Fruit fly (Drosophila melanogaster) whole organism, embryonic: ENCODE data around the gene Top3alpha.

Source experiments
- CG12071 ChIP-seq: fragments of 200-800 bp; sonication (Bioruptor generic); optimal IDR thresholded peaks from 3 replicates; lab custom pipeline; 2018; ENCODE audit warnings: missing biosample characterization, mild to moderate bottlenecking, missing genetic modification characterization
- CG12942 ChIP-seq: fragments of 200-800 bp; sonication (Bioruptor generic); optimal IDR thresholded peaks from 3 replicates; lab custom pipeline; 2016; ENCODE audit warnings: missing biosample characterization, missing genetic modification characterization
- CG13287 ChIP-seq: fragments of 200-800 bp; sonication (Bioruptor generic); IDR thresholded peaks from 2 replicates; pipeline ENCODE4 v1.3.6; 2022; ENCODE audit warnings: missing biosample characterization, missing genetic modification characterization; ENCODE audit not compliant: partially characterized antibody
- CG14710 ChIP-seq: fragments of 200-800 bp; sonication (Bioruptor generic); optimal IDR thresholded peaks from 3 replicates; lab custom pipeline; 2019; ENCODE audit warnings: missing biosample characterization, mild to moderate bottlenecking, missing genetic modification characterization, moderate library complexity
- CG15696 ChIP-seq: fragments of 200-800 bp; sonication (Bioruptor generic); optimal IDR thresholded peaks from 2 replicates; lab custom pipeline; 2019; ENCODE audit warnings: missing biosample characterization, mild to moderate bottlenecking, missing genetic modification characterization, moderate library complexity
- CG2120 ChIP-seq: fragments of 200-800 bp; sonication (Bioruptor generic); optimal IDR thresholded peaks from 3 replicates; lab custom pipeline; 2016; ENCODE audit warnings: missing biosample characterization, missing genetic modification characterization
- CG31441 ChIP-seq: fragments of 200-800 bp; sonication (Bioruptor generic); IDR thresholded peaks from 2 replicates; pipeline ENCODE4 v1.3.6; 2022; ENCODE audit warnings: missing biosample characterization, missing genetic modification characterization
- CG6175 ChIP-seq: fragments of 200-800 bp; sonication (Bioruptor generic); IDR thresholded peaks from 3 replicates; pipeline ENCODE4 v1.3.6; 2022; ENCODE audit warnings: missing biosample characterization, missing genetic modification characterization
- CG6683 ChIP-seq: fragments of 200-800 bp; sonication (Bioruptor generic); optimal IDR thresholded peaks from 2 replicates; lab custom pipeline; 2017; ENCODE audit warnings: missing biosample characterization, mild to moderate bottlenecking, missing genetic modification characterization, missing genetic modification reagents
- CG6689 ChIP-seq: fragments of 200-800 bp; sonication (Bioruptor generic); IDR thresholded peaks from 2 replicates; pipeline ENCODE4 v1.3.6; 2022; ENCODE audit warnings: missing biosample characterization, missing genetic modification characterization
- CG6765 ChIP-seq: fragments of 200-800 bp; sonication (Bioruptor generic); optimal IDR thresholded peaks from 3 replicates; lab custom pipeline; 2017; ENCODE audit warnings: missing biosample characterization, mild to moderate bottlenecking, missing genetic modification characterization
- CG7963 ChIP-seq: fragments of 200-800 bp; sonication (Bioruptor generic); IDR thresholded peaks from 3 replicates; pipeline ENCODE4 v1.3.6; 2022; ENCODE audit warnings: missing biosample characterization, missing genetic modification characterization; ENCODE audit not compliant: partially characterized antibody
- Ets65A ChIP-seq: fragments of 200-800 bp; sonication (Bioruptor generic); peaks from one replicate; lab custom pipeline; 2016; ENCODE audit warnings: missing biosample characterization, missing genetic modification characterization
- GATAe ChIP-seq: fragments of 200-800 bp; sonication (Bioruptor generic); conservative IDR thresholded peaks from 2 replicates; pipeline ENCODE4 v1.3.6; 2022; ENCODE audit warnings: missing biosample characterization, missing genetic modification characterization
- H15 ChIP-seq: fragments of 200-800 bp; sonication (Bioruptor generic); IDR thresholded peaks from 3 replicates; pipeline ENCODE4 v1.3.6; 2022; ENCODE audit warnings: missing biosample characterization, missing genetic modification characterization
- HLH3B ChIP-seq: fragments of 200-800 bp; sonication (Bioruptor generic); IDR thresholded peaks from 2 replicates; pipeline ENCODE4 v1.3.6; 2022; ENCODE audit warnings: missing biosample characterization, missing genetic modification characterization
- HLH4C ChIP-seq: fragments of 200-800 bp; sonication (Bioruptor generic); IDR thresholded peaks from 3 replicates; pipeline ENCODE4 v1.3.6; 2022; ENCODE audit warnings: missing biosample characterization, missing genetic modification characterization; ENCODE audit not compliant: partially characterized antibody
- Kr ChIP-seq: fragments of 200-800 bp; sonication (Bioruptor generic); optimal IDR thresholded peaks from 2 replicates; lab custom pipeline; 2017; ENCODE audit warnings: missing biosample characterization, mild to moderate bottlenecking, missing genetic modification characterization
- NC2α ChIP-seq: fragments of 200-800 bp; sonication (Bioruptor generic); optimal IDR thresholded peaks from 2 replicates; lab custom pipeline; 2016; ENCODE audit warnings: missing biosample characterization, missing genetic modification characterization
- NFAT ChIP-seq: fragments of 200-800 bp; sonication (Bioruptor generic); IDR thresholded peaks from 2 replicates; pipeline ENCODE4 v1.3.6; 2022; ENCODE audit warnings: missing biosample characterization, missing genetic modification characterization
- Nf-YC ChIP-seq: fragments of 200-800 bp; optimal IDR thresholded peaks from 3 replicates; lab custom pipeline; 2019; ENCODE audit warnings: missing biosample characterization, mild to moderate bottlenecking, missing genetic modification characterization, moderate library complexity
- Optix ChIP-seq: fragments of 200-800 bp; sonication (Bioruptor generic); IDR thresholded peaks from 3 replicates; pipeline ENCODE4 v1.3.6; 2022; ENCODE audit warnings: missing biosample characterization, missing genetic modification characterization
- Rfx ChIP-seq: fragments of 200-800 bp; sonication (Bioruptor generic); IDR thresholded peaks from 2 replicates; pipeline ENCODE4 v1.3.6; 2022; ENCODE audit warnings: missing biosample characterization, missing genetic modification characterization
- Rx ChIP-seq: fragments of 200-800 bp; sonication (Bioruptor generic); IDR thresholded peaks from 2 replicates; pipeline ENCODE4 v1.3.6; 2022; ENCODE audit warnings: missing biosample characterization, missing genetic modification characterization
- cg ChIP-seq: fragments of 200-800 bp; sonication (Bioruptor generic); optimal IDR thresholded peaks from 3 replicates; lab custom pipeline; 2019; ENCODE audit warnings: missing biosample characterization, mild to moderate bottlenecking, missing genetic modification characterization, moderate library complexity
- chinmo ChIP-seq: fragments of 200-800 bp; sonication (Bioruptor generic); IDR thresholded peaks from 4 replicates; pipeline ENCODE4 v1.3.6; 2022; ENCODE audit warnings: missing biosample characterization, missing genetic modification characterization; ENCODE audit not compliant: partially characterized antibody
- crc ChIP-seq: fragments of 200-800 bp; sonication (Bioruptor generic); optimal IDR thresholded peaks from 2 replicates; lab custom pipeline; 2016; ENCODE audit warnings: missing biosample characterization, missing genetic modification characterization
- cwo ChIP-seq: fragments of 200-800 bp; sonication (Bioruptor generic); optimal IDR thresholded peaks from 3 replicates; lab custom pipeline; 2017; ENCODE audit warnings: missing biosample characterization, missing genetic modification characterization, mild to moderate bottlenecking, moderate library complexity, missing genetic modification reagents
- ems ChIP-seq: fragments of 200-800 bp; sonication (Bioruptor generic); optimal IDR thresholded peaks from 3 replicates; lab custom pipeline; 2016; ENCODE audit warnings: missing biosample characterization, missing genetic modification characterization
- gem ChIP-seq: fragments of 200-800 bp; sonication (Bioruptor generic); optimal IDR thresholded peaks from 2 replicates; lab custom pipeline; 2019; ENCODE audit warnings: missing biosample characterization, mild to moderate bottlenecking, missing genetic modification characterization, moderate library complexity
- hbn ChIP-seq: fragments of 200-800 bp; sonication (Bioruptor generic); IDR thresholded peaks from 2 replicates; pipeline ENCODE4 v1.3.6; 2022; ENCODE audit warnings: missing biosample characterization, missing genetic modification characterization; ENCODE audit not compliant: partially characterized antibody
- jumu ChIP-seq: fragments of 200-800 bp; sonication (Bioruptor generic); optimal IDR thresholded peaks from 3 replicates; lab custom pipeline; 2016; ENCODE audit warnings: missing biosample characterization, missing genetic modification characterization
- lola ChIP-seq, 3 experiments: fragments of >200 bp in 2 of 3; fragments of 200-800 bp in 1 of 3; sonication (Bioruptor generic) in 1 of 3; optimal IDR thresholded peaks; 2 replicates each; lab custom pipeline; 2017 to 2019; ENCODE audit warnings: missing biosample characterization in 3 of 3, missing genetic modification characterization in 3 of 3, mild to moderate bottlenecking in 1 of 3, moderate library complexity in 1 of 3
- lov ChIP-seq, 2 experiments: fragments of 200-800 bp in 1 of 2; fragments of >200 bp in 1 of 2; sonication (Bioruptor generic) in 1 of 2; IDR thresholded peaks in 1 of 2; optimal IDR thresholded peaks in 1 of 2; 2 replicates in 1 of 2; 3 replicates in 1 of 2; pipeline versions ENCODE4 v1.3.6 to Lab custom; 2017 to 2022; ENCODE audit warnings: missing biosample characterization in 1 of 2, missing genetic modification characterization in 1 of 2
- oc ChIP-seq: fragments of 200-800 bp; sonication (Bioruptor generic); optimal IDR thresholded peaks from 2 replicates; lab custom pipeline; 2018; ENCODE audit warnings: missing biosample characterization, mild to moderate bottlenecking, missing genetic modification characterization, moderate library complexity
- peb ChIP-seq: fragments of 200-800 bp; sonication (Bioruptor generic); IDR thresholded peaks from 2 replicates; pipeline ENCODE4 v1.3.6; 2022; ENCODE audit warnings: missing biosample characterization, missing genetic modification characterization
- pzg ChIP-seq: fragments of 200-800 bp; sonication (Bioruptor generic); optimal IDR thresholded peaks from 3 replicates; lab custom pipeline; 2018; ENCODE audit warnings: missing biosample characterization, mild to moderate bottlenecking, missing genetic modification characterization, moderate library complexity
- salm ChIP-seq: fragments of 200-800 bp; sonication (Bioruptor generic); optimal IDR thresholded peaks from 2 replicates; lab custom pipeline; 2018; ENCODE audit warnings: missing biosample characterization, mild to moderate bottlenecking, missing genetic modification characterization
- sim ChIP-seq: fragments of 200-800 bp; sonication (Bioruptor generic); IDR thresholded peaks from 2 replicates; pipeline ENCODE4 v1.3.6; 2022; ENCODE audit warnings: missing biosample characterization, missing genetic modification characterization
- slp2 ChIP-seq: fragments of 200-800 bp; sonication (Bioruptor generic); optimal IDR thresholded peaks from 2 replicates; lab custom pipeline; 2016; ENCODE audit warnings: missing biosample characterization, missing genetic modification characterization
- tll ChIP-seq, 2 experiments: fragments of 200-800 bp in 1 of 2; fragments of >200 bp in 1 of 2; sonication (Bioruptor generic) in 1 of 2; optimal IDR thresholded peaks; 2 replicates each; lab custom pipeline; 2017 to 2019; ENCODE audit warnings: missing biosample characterization in 2 of 2, missing genetic modification characterization in 2 of 2, mild to moderate bottlenecking in 1 of 2, moderate library complexity in 1 of 2
- toy ChIP-seq: fragments of 200-800 bp; sonication (Bioruptor generic); IDR thresholded peaks from 2 replicates; pipeline ENCODE4 v1.3.6; 2022; ENCODE audit warnings: missing biosample characterization, missing genetic modification characterization
- trem ChIP-seq: fragments of 200-800 bp; optimal IDR thresholded peaks from 3 replicates; lab custom pipeline; 2019; ENCODE audit warnings: missing biosample characterization, mild to moderate bottlenecking, missing genetic modification characterization, moderate library complexity
- twi ChIP-seq: fragments of 200-800 bp; optimal IDR thresholded peaks from 2 replicates; lab custom pipeline; 2019; ENCODE audit warnings: missing biosample characterization, mild to moderate bottlenecking, missing genetic modification characterization, moderate library complexity
- unc-4 ChIP-seq: fragments of 200-800 bp; sonication (Bioruptor generic); IDR thresholded peaks from 2 replicates; pipeline ENCODE4 v1.3.6; 2022; ENCODE audit warnings: missing biosample characterization, missing genetic modification characterization; ENCODE audit not compliant: partially characterized antibody
- vfl ChIP-seq: fragments of 200-800 bp; sonication (Bioruptor generic); optimal IDR thresholded peaks from 2 replicates; lab custom pipeline; 2016; ENCODE audit warnings: missing biosample characterization, missing genetic modification characterization
- zen2 ChIP-seq: fragments of 200-800 bp; sonication (Bioruptor generic); IDR thresholded peaks from 3 replicates; pipeline ENCODE4 v1.3.6; 2022; ENCODE audit warnings: missing biosample characterization, missing genetic modification characterization; ENCODE audit not compliant: partially characterized antibody

Gene Top3alpha

DNA sequence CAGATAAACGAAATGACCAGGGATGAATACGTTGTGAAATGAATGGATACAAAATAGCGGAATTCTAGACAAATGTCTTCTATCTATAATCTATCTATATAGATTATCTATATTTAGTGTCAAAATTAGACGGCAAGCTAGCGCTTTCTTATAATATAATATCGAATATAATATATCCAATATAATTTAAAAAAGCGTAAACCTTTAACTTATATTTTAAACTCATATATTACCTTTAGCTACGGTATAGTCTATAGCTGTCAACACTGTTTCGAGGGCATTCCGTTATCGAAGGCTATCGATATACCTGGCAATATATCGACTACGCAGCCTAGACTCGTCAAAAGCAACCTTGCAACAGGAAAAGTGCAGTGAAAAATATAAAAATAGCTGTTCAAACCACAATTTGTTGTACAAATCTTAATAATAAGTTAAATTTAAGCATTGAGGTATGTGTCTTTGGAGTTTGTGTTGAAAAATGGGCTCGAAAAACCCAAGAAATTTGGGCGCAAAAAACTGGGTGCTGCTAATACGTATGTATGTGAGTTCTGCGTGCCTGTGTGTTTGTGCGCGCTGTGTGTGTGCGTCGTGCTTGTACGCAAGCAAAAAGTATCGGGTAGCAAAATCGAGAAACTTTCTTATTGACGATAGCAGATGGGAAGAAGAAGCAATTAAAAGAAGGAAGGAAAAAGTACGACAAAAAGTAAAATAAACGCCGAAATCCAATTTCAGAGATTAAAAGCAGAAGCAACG lies 4.9 kb upstream of the Top3alpha start, which contains the start of the genes swm and Ctu2 (continued):
- TF ChIP-seq CG7963 (GFP tag; lab: Robert Waterston, UW) = peak; percentile 36; the same call in 1 of the 3 replicates
- peak; percentile 74 for TF ChIP-seq trem (tag; lab: Kevin White, UChicago)
- TF ChIP-seq CG12071 (GFP tag; lab: Kevin White, UChicago) = no peak
- TF ChIP-seq GATAe (GFP tag; lab: Robert Waterston, UW) = 0 out of 2 replicates have a peak, but pooled peaks have one; percentile 24
- peak; percentile 67 for TF ChIP-seq HLH4C (GFP tag; lab: Robert Waterston, UW)
- TF ChIP-seq ems (GFP tag; lab: Kevin White, UChicago) = no peak
- TF ChIP-seq CG6765 (GFP tag; lab: Kevin White, UChicago) = no peak
- TF ChIP-seq Kr (GFP tag; lab: Kevin White, UChicago) = no peak
- TF ChIP-seq crc (GFP tag; lab: Kevin White, UChicago) = no peak
- TF ChIP-seq HLH3B (GFP tag; lab: Robert Waterston, UW) = peak; percentile 53; the same call in 1 of the 2 replicates
- peak; percentile 31 for TF ChIP-seq CG12942
- TF ChIP-seq gem (tag; lab: Kevin White, UChicago) = no peak
- TF ChIP-seq lov (optimal IDR thresholded peaks at IDR 0.05; lab: Kevin White, UChicago) = no peak
- TF ChIP-seq lov (GFP tag; IDR thresholded peaks at IDR 0.05; lab: Robert Waterston, UW) = no peak
- peak; percentile 48 for TF ChIP-seq pzg (GFP tag; lab: Kevin White, UChicago)
- peak; percentile 18; the same call in 1 of the 2 replicates for TF ChIP-seq Rx (GFP tag; lab: Robert Waterston, UW)
- TF ChIP-seq lola (GFP tag; optimal IDR thresholded peaks at IDR 0.05; lab: Kevin White, UChicago) = peak in 1 of 3 experiments; percentile 73
- TF ChIP-seq cwo (GFP tag; lab: Kevin White, UChicago) = peak; percentile 43
- peak; percentile 47 for TF ChIP-seq CG2120 (GFP tag; lab: Kevin White, UChicago)
- TF ChIP-seq CG13287 (GFP tag; lab: Robert Waterston, UW) = peak; percentile 71
- peak; percentile 77 for TF ChIP-seq Nf-YC (tag; lab: Kevin White, UChicago)
- peak; percentile 94 for TF ChIP-seq cg (GFP tag; lab: Kevin White, UChicago)
- TF ChIP-seq CG14710 (tag; lab: Kevin White, UChicago) = peak; percentile 82
- peak; percentile 76 for TF ChIP-seq Rfx (GFP tag; lab: Robert Waterston, UW)
- TF ChIP-seq salm = no peak
- TF ChIP-seq zen2 (GFP tag; lab: Robert Waterston, UW) = peak; percentile 59; the same call in 2 of the 3 replicates
- peak; percentile 12 for TF ChIP-seq CG6683 (GFP tag; lab: Kevin White, UChicago)
- no peak; the same call in 1 of the 2 replicates for TF ChIP-seq CG31441 (GFP tag; lab: Robert Waterston, UW)
- TF ChIP-seq Optix = no peak
- peak; percentile 80 for TF ChIP-seq CG15696 (tag; lab: Kevin White, UChicago)
- TF ChIP-seq twi (tag; lab: Kevin White, UChicago) = peak; percentile 74
- no peak for TF ChIP-seq CG6175
- peak; percentile 66 for TF ChIP-seq hbn (GFP tag; lab: Robert Waterston, UW)
- TF ChIP-seq slp2 (GFP tag; lab: Kevin White, UChicago) = no peak
- no peak for TF ChIP-seq Ets65A (GFP tag; lab: Kevin White, UChicago)
- 0 out of 4 replicates have a peak, but pooled peaks have one; percentile 80 for TF ChIP-seq chinmo (GFP tag; lab: Robert Waterston, UW)
- TF ChIP-seq oc (tag; lab: Kevin White, UChicago) = peak; percentile 37
- TF ChIP-seq peb (GFP tag; lab: Robert Waterston, UW) = no peak
- no peak for TF ChIP-seq H15
- no peak for TF ChIP-seq NFAT (GFP tag; lab: Robert Waterston, UW)
- peak; percentile 68 for TF ChIP-seq CG6689 (GFP tag; lab: Robert Waterston, UW)
- no peak for TF ChIP-seq sim (GFP tag; lab: Robert Waterston, UW)
- no peak for TF ChIP-seq jumu
- TF ChIP-seq tll (GFP tag; optimal IDR thresholded peaks at IDR 0.05; lab: Kevin White, UChicago) = no peak
- peak; percentile 67; the same call in 1 of the 2 replicates for TF ChIP-seq unc-4
- TF ChIP-seq vfl = peak; percentile 16
- no peak for TF ChIP-seq toy (GFP tag; lab: Robert Waterston, UW)
- TF ChIP-seq NC2α (GFP tag; lab: Kevin White, UChicago) = no peak
